Fruit fly (Drosophila melanogaster) whole organism, embryonic: ENCODE data around the gene SdicC.
"Not testable (repeated sequence)": the region's sequence is repeated elsewhere in the genome, so short reads cannot be mapped to it uniquely, and the experiment has no call there.

Source experiments
- CG10209 ChIP-seq: fragments of 200-800 bp; sonication (Bioruptor generic); optimal IDR thresholded peaks from 3 replicates; lab custom pipeline; 2017; ENCODE audit warnings: missing biosample characterization, mild to moderate bottlenecking, missing genetic modification characterization, missing genetic modification reagents
- CG10267 ChIP-seq: fragments of 200-800 bp; sonication (Bioruptor generic); optimal IDR thresholded peaks from 2 replicates; lab custom pipeline; 2018; ENCODE audit warnings: missing biosample characterization, mild to moderate bottlenecking, missing genetic modification characterization, moderate library complexity
- CG10654 ChIP-seq: fragments of 200-800 bp; sonication (Bioruptor generic); optimal IDR thresholded peaks from 2 replicates; lab custom pipeline; 2016; ENCODE audit warnings: missing biosample characterization, missing genetic modification characterization
- CG12391 ChIP-seq: fragments of 200-800 bp; sonication (Bioruptor generic); optimal IDR thresholded peaks from 3 replicates; lab custom pipeline; 2018; ENCODE audit warnings: missing biosample characterization, mild to moderate bottlenecking, missing genetic modification characterization, moderate library complexity
- CG13123 ChIP-seq: fragments of 200-800 bp; sonication (Bioruptor generic); optimal IDR thresholded peaks from 2 replicates; lab custom pipeline; 2016; ENCODE audit warnings: missing biosample characterization, missing genetic modification characterization
- CG16813 ChIP-seq: fragments of 200-800 bp; sonication (Bioruptor generic); IDR thresholded peaks from 3 replicates; pipeline ENCODE4 v1.3.6; 2022; ENCODE audit warnings: missing biosample characterization, missing genetic modification characterization; ENCODE audit not compliant: partially characterized antibody
- CG17829 ChIP-seq: fragments of 200-800 bp; optimal IDR thresholded peaks from 2 replicates; lab custom pipeline; 2019; ENCODE audit warnings: missing biosample characterization, mild to moderate bottlenecking, missing genetic modification characterization, moderate library complexity
- CG2116 ChIP-seq: fragments of 200-800 bp; sonication (Bioruptor generic); optimal IDR thresholded peaks from 3 replicates; lab custom pipeline; 2018; ENCODE audit warnings: missing biosample characterization, mild to moderate bottlenecking, missing genetic modification characterization
- CG2120 ChIP-seq: fragments of 200-800 bp; sonication (Bioruptor generic); optimal IDR thresholded peaks from 3 replicates; lab custom pipeline; 2016; ENCODE audit warnings: missing biosample characterization, missing genetic modification characterization
- CG30403 ChIP-seq: fragments of 200-800 bp; sonication (Bioruptor generic); optimal IDR thresholded peaks from 3 replicates; lab custom pipeline; 2016; ENCODE audit warnings: missing biosample characterization, missing genetic modification characterization
- CG3995 ChIP-seq: fragments of 200-800 bp; sonication (Bioruptor generic); optimal IDR thresholded peaks from 3 replicates; lab custom pipeline; 2016; ENCODE audit warnings: missing biosample characterization, missing genetic modification characterization
- CG4282 ChIP-seq: fragments of 200-800 bp; sonication (Bioruptor generic); optimal IDR thresholded peaks from 2 replicates; lab custom pipeline; 2016; ENCODE audit warnings: missing biosample characterization, missing genetic modification characterization
- CG6689 ChIP-seq: fragments of 200-800 bp; sonication (Bioruptor generic); IDR thresholded peaks from 2 replicates; pipeline ENCODE4 v1.3.6; 2022; ENCODE audit warnings: missing biosample characterization, missing genetic modification characterization
- CG6765 ChIP-seq: fragments of 200-800 bp; sonication (Bioruptor generic); optimal IDR thresholded peaks from 3 replicates; lab custom pipeline; 2017; ENCODE audit warnings: missing biosample characterization, mild to moderate bottlenecking, missing genetic modification characterization
- CG7928 ChIP-seq: fragments of 200-800 bp; sonication (Bioruptor generic); optimal IDR thresholded peaks from 2 replicates; lab custom pipeline; 2017; ENCODE audit warnings: missing biosample characterization, mild to moderate bottlenecking, missing genetic modification characterization
- CG9609 ChIP-seq: fragments of 200-800 bp; sonication (Bioruptor generic); optimal IDR thresholded peaks from 3 replicates; lab custom pipeline; 2016; ENCODE audit warnings: missing biosample characterization, missing genetic modification characterization
- CG9932 ChIP-seq: fragments of 200-800 bp; sonication (Bioruptor generic); IDR thresholded peaks from 2 replicates; pipeline ENCODE4 v1.3.6; 2022; ENCODE audit warnings: missing biosample characterization, missing genetic modification characterization
- CoRest ChIP-seq: fragments of 200-800 bp; sonication (Bioruptor generic); optimal IDR thresholded peaks from 3 replicates; lab custom pipeline; 2018; ENCODE audit warnings: missing biosample characterization, mild to moderate bottlenecking, missing genetic modification characterization, moderate library complexity
- Dp ChIP-seq: fragments of 200-800 bp; sonication (Bioruptor generic); optimal IDR thresholded peaks from 2 replicates; lab custom pipeline; 2018; ENCODE audit warnings: missing biosample characterization, mild to moderate bottlenecking, missing genetic modification characterization, moderate library complexity
- Ets97D ChIP-seq: fragments of 200-800 bp; sonication (Bioruptor generic); optimal IDR thresholded peaks from 3 replicates; lab custom pipeline; 2016; ENCODE audit warnings: missing biosample characterization, missing genetic modification characterization
- HmgD ChIP-seq: fragments of 200-800 bp; sonication (Bioruptor generic); optimal IDR thresholded peaks from 3 replicates; lab custom pipeline; 2016; ENCODE audit warnings: missing biosample characterization, missing genetic modification characterization
- Lim3 ChIP-seq: fragments of 200-800 bp; sonication (Bioruptor generic); IDR thresholded peaks from 2 replicates; pipeline ENCODE4 v1.3.6; 2022; ENCODE audit warnings: missing biosample characterization, missing genetic modification characterization
- MBD-R2 ChIP-seq: fragments of 200-800 bp; sonication (Bioruptor generic); IDR thresholded peaks from 2 replicates; pipeline ENCODE4 v1.3.6; 2022; ENCODE audit warnings: missing biosample characterization, missing genetic modification characterization
- NK7.1 ChIP-seq: fragments of 200-800 bp; sonication (Bioruptor generic); optimal IDR thresholded peaks from 3 replicates; lab custom pipeline; 2016; ENCODE audit warnings: missing biosample characterization, missing genetic modification characterization
- Nf-YC ChIP-seq: fragments of 200-800 bp; optimal IDR thresholded peaks from 3 replicates; lab custom pipeline; 2019; ENCODE audit warnings: missing biosample characterization, mild to moderate bottlenecking, missing genetic modification characterization, moderate library complexity
- Pdp1 ChIP-seq, 2 experiments: fragments of 200-800 bp; sonication (Bioruptor generic); optimal IDR thresholded peaks; 3 replicates each; lab custom pipeline; 2016; ENCODE audit warnings: missing biosample characterization in 2 of 2, missing genetic modification characterization in 2 of 2, mild to moderate bottlenecking in 1 of 2, moderate library complexity in 1 of 2
- Sin3A ChIP-seq: fragments of >200 bp; optimal IDR thresholded peaks from 2 replicates; lab custom pipeline; 2018
- Sox102F ChIP-seq: fragments of 200-800 bp; sonication (Bioruptor generic); optimal IDR thresholded peaks from 2 replicates; lab custom pipeline; 2018; ENCODE audit warnings: missing biosample characterization, mild to moderate bottlenecking, missing genetic modification characterization, moderate library complexity
- amos ChIP-seq: fragments of 200-800 bp; sonication (Bioruptor generic); IDR thresholded peaks from 2 replicates; pipeline ENCODE4 v1.3.6; 2022; ENCODE audit warnings: missing biosample characterization, missing genetic modification characterization; ENCODE audit not compliant: partially characterized antibody
- aop ChIP-seq: fragments of 200-800 bp; sonication (Bioruptor generic); IDR thresholded peaks from 2 replicates; pipeline ENCODE4 v1.3.6; 2022; ENCODE audit warnings: missing biosample characterization, missing genetic modification characterization
- bab2 ChIP-seq: fragments of 200-800 bp; sonication (Bioruptor generic); optimal IDR thresholded peaks from 2 replicates; lab custom pipeline; 2016; ENCODE audit warnings: missing biosample characterization, missing genetic modification characterization
- bigmax ChIP-seq: fragments of 200-800 bp; sonication (Bioruptor generic); optimal IDR thresholded peaks from 2 replicates; lab custom pipeline; 2018; ENCODE audit warnings: missing biosample characterization, mild to moderate bottlenecking, missing genetic modification characterization
- bowl ChIP-seq: fragments of 200-800 bp; sonication (Bioruptor generic); IDR thresholded peaks from 2 replicates; pipeline ENCODE4 v1.3.6; 2022; ENCODE audit warnings: missing biosample characterization, missing genetic modification characterization
- br ChIP-seq: fragments of >200 bp; optimal IDR thresholded peaks from 2 replicates; lab custom pipeline; 2017
- chif ChIP-seq, 2 experiments: fragments of 200-800 bp; sonication (Bioruptor generic); optimal IDR thresholded peaks; 3 replicates each; lab custom pipeline; 2016; ENCODE audit warnings: missing biosample characterization in 2 of 2, missing genetic modification characterization in 2 of 2
- dan ChIP-seq: fragments of 200-800 bp; sonication (Bioruptor generic); IDR thresholded peaks from 2 replicates; pipeline ENCODE4 v1.3.6; 2022; ENCODE audit warnings: missing biosample characterization, missing genetic modification characterization
- dimm ChIP-seq: fragments of 200-800 bp; sonication (Bioruptor generic); IDR thresholded peaks from 2 replicates; pipeline ENCODE4 v1.3.6; 2022; ENCODE audit warnings: missing biosample characterization, missing genetic modification characterization
- fd64A ChIP-seq: fragments of 200-800 bp; sonication (Bioruptor generic); optimal IDR thresholded peaks from 3 replicates; lab custom pipeline; 2018; ENCODE audit warnings: missing biosample characterization, mild to moderate bottlenecking, missing genetic modification characterization
- lbe ChIP-seq: fragments of 200-800 bp; sonication (Bioruptor generic); optimal IDR thresholded peaks from 2 replicates; lab custom pipeline; 2016; ENCODE audit warnings: missing biosample characterization, mild to moderate bottlenecking, missing genetic modification characterization
- luna ChIP-seq: fragments of 200-800 bp; sonication (Bioruptor generic); optimal IDR thresholded peaks from 2 replicates; lab custom pipeline; 2016; ENCODE audit warnings: missing biosample characterization, missing genetic modification characterization
- maf-S ChIP-seq: fragments of 200-800 bp; sonication (Bioruptor generic); optimal IDR thresholded peaks from 2 replicates; lab custom pipeline; 2016; ENCODE audit warnings: missing biosample characterization, missing genetic modification characterization
- phol ChIP-seq: fragments of 200-800 bp; sonication (Bioruptor generic); optimal IDR thresholded peaks from 3 replicates; lab custom pipeline; 2018; ENCODE audit warnings: missing biosample characterization, mild to moderate bottlenecking, missing genetic modification characterization, moderate library complexity
- rib ChIP-seq: fragments of 200-800 bp; sonication (Bioruptor generic); IDR thresholded peaks from 2 replicates; pipeline ENCODE4 v1.3.6; 2022; ENCODE audit warnings: missing biosample characterization, missing genetic modification characterization
- row ChIP-seq: fragments of 200-800 bp; sonication (Bioruptor generic); IDR thresholded peaks from 3 replicates; pipeline ENCODE4 v1.3.6; 2022; ENCODE audit warnings: missing biosample characterization, missing genetic modification characterization
- scrt ChIP-seq: fragments of 200-800 bp; sonication (Bioruptor generic); optimal IDR thresholded peaks from 2 replicates; lab custom pipeline; 2018; ENCODE audit warnings: missing biosample characterization, mild to moderate bottlenecking, missing genetic modification characterization, moderate library complexity
- slou ChIP-seq: fragments of 200-800 bp; sonication (Bioruptor generic); optimal IDR thresholded peaks from 3 replicates; lab custom pipeline; 2016; ENCODE audit warnings: missing biosample characterization, missing genetic modification characterization

The SdicC gene

DNA sequence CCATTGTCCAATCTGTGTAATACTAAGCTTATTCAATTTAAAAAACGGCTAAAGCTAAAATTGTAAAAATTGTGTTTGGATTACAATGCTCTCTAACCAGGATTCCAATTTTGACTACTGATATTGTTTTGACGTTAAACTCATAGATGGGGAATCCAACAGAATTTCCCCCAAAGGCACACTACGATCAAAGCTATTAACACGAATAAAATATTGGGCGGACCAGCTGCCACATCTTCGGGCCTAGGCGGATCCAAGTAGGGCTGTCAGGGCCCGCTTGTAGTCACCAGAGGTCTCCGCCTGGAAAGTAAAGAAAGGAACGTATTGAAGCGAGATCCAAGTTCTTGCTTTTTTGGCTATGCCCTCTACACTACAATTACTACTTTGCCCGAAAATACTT is at the start of gene SdicC:
SdicC (minus strand) TSS at position 101 of the 400 bp plus-strand sequence.
- TF ChIP-seq bowl, CG6689, CG9932 (GFP tag; lab: Robert Waterston, UW): not testable (repeated sequence)

DNA sequence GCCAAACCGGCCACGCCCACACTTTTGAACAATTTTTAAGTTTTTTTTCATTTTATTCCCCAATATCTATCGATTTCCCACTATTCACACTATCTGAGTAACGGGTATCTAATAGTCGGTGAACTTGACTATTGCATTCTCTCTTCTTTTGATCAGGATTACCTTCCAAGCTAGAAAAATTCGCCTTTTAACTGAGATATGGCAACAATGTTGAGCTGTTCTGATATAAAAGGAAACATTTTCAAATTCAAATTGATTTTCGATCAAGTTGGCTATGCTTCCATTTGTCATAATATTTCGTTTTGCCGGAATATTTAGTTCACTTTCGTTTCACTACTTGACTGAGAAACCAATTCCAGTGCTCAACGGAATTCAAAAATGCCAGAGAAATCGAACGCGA is 41.9 kb upstream of the SdicC start, which contains the start of gene CG42577:
CG42577 (plus strand) TSS at position 301 of the 400 bp plus-strand sequence.
- not testable (repeated sequence) for TF ChIP-seq scrt (GFP tag; lab: Kevin White, UChicago); CG10654 (GFP tag; lab: Kevin White, UChicago); Pdp1 (GFP tag; optimal IDR thresholded peaks at IDR 0.05; lab: Kevin White, UChicago)

DNA sequence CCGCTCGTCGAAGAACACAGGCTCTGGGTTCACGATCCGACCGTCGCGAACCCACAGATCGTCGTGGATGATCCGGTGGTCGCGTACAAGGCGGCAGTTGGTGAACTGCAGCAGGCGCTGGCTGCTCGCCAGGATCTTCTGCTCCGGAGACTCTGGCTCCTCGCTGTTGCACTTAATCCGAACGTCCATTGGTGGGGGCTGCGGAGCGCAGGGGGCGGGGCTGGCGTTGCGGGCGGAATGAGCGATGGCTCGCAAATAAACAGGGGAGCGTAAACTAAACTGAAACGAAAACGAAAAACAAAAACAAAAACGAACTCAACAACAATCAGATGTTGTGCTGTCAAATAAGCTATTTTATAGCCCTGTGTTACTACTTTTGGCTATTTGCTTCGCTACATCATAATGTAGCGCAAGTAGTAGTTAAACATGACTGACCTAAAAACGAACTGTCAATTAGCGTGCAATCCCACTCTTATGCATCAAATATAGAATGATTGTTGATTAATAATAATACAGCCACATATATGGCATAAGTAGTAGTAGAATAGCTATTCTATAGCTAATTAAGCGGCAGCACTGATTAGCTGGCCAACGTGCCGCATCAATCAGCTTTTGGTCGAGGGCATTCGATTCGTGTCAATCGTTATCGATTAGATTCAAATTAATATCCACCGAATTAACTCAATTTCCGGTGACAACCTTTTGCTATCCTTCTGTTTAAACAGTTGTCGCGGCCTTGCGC is 40.0 kb upstream of the SdicC start, which contains the start of gene CG17065:
CG17065 (minus strand) TSS at position 351 of the 742 bp plus-strand sequence.
- peak; percentile 74 for TF ChIP-seq Sin3A (lab: Kevin White, UChicago)
- TF ChIP-seq CoRest (tag; lab: Kevin White, UChicago): peak; percentile 65
- peak; percentile 15 for TF ChIP-seq CG10209 (GFP tag; lab: Kevin White, UChicago)
- TF ChIP-seq CG4282 (GFP tag; lab: Kevin White, UChicago): no peak
- peak; percentile 37; the same call in 1 of the 2 replicates for TF ChIP-seq amos
- no peak for TF ChIP-seq CG13123 (GFP tag; lab: Kevin White, UChicago)
- TF ChIP-seq CG6765 (GFP tag; lab: Kevin White, UChicago): no peak
- TF ChIP-seq Lim3: no peak
- TF ChIP-seq Nf-YC (tag; lab: Kevin White, UChicago): no peak
- TF ChIP-seq CG2120 (GFP tag; lab: Kevin White, UChicago): peak; percentile 40
- peak; percentile 12 for TF ChIP-seq CG9609 (GFP tag; lab: Kevin White, UChicago)
- TF ChIP-seq slou (GFP tag; lab: Kevin White, UChicago): peak; percentile 46
- no peak for TF ChIP-seq Sox102F (GFP tag; lab: Kevin White, UChicago)
- TF ChIP-seq CG2116: peak; percentile 47
- peak; percentile 34 for TF ChIP-seq CG30403
- TF ChIP-seq dan (GFP tag; lab: Robert Waterston, UW): no peak
- no peak for TF ChIP-seq lbe
- no peak for TF ChIP-seq fd64A (GFP tag; lab: Kevin White, UChicago)
- TF ChIP-seq CG10267: peak; percentile 38
- peak; percentile 32 for TF ChIP-seq CG17829
- peak; percentile 49 for TF ChIP-seq CG12391 (tag; lab: Kevin White, UChicago)
- no peak for TF ChIP-seq luna (GFP tag; lab: Kevin White, UChicago)
- 0 out of 2 replicates have a peak, but pooled peaks have one; percentile 21 for TF ChIP-seq aop
- no peak for TF ChIP-seq CG7928 (GFP tag; lab: Kevin White, UChicago)
- peak; percentile 96 for TF ChIP-seq Ets97D (GFP tag; lab: Kevin White, UChicago)
- no peak for TF ChIP-seq bigmax (GFP tag; lab: Kevin White, UChicago)
- TF ChIP-seq NK7.1: peak; percentile 9
- TF ChIP-seq dimm: no peak
- TF ChIP-seq CG3995: peak; percentile 25
- TF ChIP-seq HmgD (GFP tag; lab: Kevin White, UChicago): peak; percentile 56
- TF ChIP-seq CG9932 (GFP tag; lab: Robert Waterston, UW): peak; percentile 49; the same call in 1 of the 2 replicates
- TF ChIP-seq CG16813 (GFP tag; lab: Robert Waterston, UW): peak; percentile 57; the same call in 2 of the 3 replicates
- TF ChIP-seq chif (GFP tag; optimal IDR thresholded peaks at IDR 0.05; lab: Kevin White, UChicago): no peak
- TF ChIP-seq br: no peak
- TF ChIP-seq MBD-R2 (GFP tag; lab: Robert Waterston, UW): peak; percentile 73
- TF ChIP-seq rib (GFP tag; lab: Robert Waterston, UW): no peak
- peak; percentile 61 for TF ChIP-seq phol (tag; lab: Kevin White, UChicago)
- TF ChIP-seq bab2 (GFP tag; lab: Kevin White, UChicago): peak; percentile 35
- peak; percentile 94 for TF ChIP-seq row
- TF ChIP-seq Dp (GFP tag; lab: Kevin White, UChicago): peak; percentile 81
- peak; percentile 22 for TF ChIP-seq maf-S
